Worm (Caenorhabditis elegans): ENCODE measurements around the gene cln-3.3.

DNA sequence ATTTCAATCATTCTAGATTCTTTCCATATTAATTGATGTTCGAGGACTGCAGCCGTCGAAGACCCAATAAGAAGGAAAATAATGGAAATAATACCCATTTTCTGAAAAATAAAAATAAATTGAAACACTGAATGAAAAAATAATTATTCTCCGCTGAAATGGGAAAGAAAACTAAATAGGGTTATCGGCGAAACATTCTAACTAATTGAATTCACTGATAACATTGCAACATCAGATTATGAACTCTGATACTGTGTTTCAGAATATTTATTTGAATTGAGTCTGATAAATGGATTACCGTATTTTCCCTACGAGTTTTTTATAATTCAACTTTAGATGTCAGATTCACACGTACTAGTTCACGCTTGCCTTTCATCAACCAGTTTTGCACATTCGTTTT lies 39.8 kb upstream of the cln-3.3 start, which contains the start of gene asp-13:
- TF ChIP-seq blmp-1 (tag; optimal IDR thresholded peaks at IDR 0.05; ENCODE audit: insufficient read depth): no peak
- TF ChIP-seq ztf-4 (tag; optimal IDR thresholded peaks at IDR 0.05): no peak
- no peak for TF ChIP-seq nhr-25 (tag; optimal IDR thresholded peaks at IDR 0.05)
- TF ChIP-seq nhr-12 (tag; optimal IDR thresholded peaks at IDR 0.05): no peak
- no peak for TF ChIP-seq mdl-1 (tag; optimal IDR thresholded peaks at IDR 0.05)
- TF ChIP-seq nhr-11 (tag; optimal IDR thresholded peaks at IDR 0.05): no peak
- TF ChIP-seq fos-1 (tag; optimal IDR thresholded peaks at IDR 0.05): peak; percentile 38
- TF ChIP-seq lin-13 (GFP tag; optimal IDR thresholded peaks at IDR 0.05): no peak
- TF ChIP-seq elt-3 (tag; optimal IDR thresholded peaks at IDR 0.05): no peak
